2 fruit fly cellular contexts compared by ENCODE assay signal in the genomic region with DNA sequence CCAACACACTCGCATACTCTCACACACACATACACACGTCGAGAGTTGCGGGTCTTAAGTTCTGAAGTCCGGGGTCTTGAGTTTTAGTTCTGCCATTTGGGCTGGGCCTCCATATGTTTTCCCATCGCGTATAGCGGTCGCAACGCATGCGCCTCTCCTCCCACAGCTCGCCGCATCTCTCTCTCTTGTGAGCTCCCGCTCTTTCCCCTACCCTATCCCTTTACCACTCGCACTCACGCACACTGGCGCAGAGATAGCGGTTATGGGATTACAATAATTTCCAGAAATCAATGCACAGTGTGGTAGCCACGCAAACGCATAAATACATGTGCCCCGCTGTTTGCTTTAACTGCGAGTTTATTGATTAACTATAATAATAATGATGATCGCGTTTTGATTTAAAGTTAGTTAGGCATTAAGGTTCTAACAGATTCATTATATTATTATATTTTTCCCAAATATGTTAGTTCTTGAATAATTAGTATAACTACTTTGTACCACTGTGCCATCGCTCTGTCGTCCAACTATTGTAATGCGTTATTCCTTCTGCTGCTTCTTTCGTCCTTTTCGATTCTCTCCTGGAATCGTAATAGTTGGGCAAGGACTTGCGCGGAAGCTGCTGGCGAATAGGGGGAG.
A peak's percentile ranks its signal among the peaks of the same experiment; 100 is the strongest.
TF ChIP-seq lines count a peak whose summit lies in the region.

No protein-coding gene starts in this region.

TF ChIP-seq in whole organism, embryonic, 481 proteins besides CTCF, POLR2A, EP300 and RAD21 (continued from another document and continues in another):
- TF ChIP-seq chn (GFP tag; optimal IDR thresholded peaks at IDR 0.05; lab: Kevin White, UChicago) (peak; percentile 83), CG15479 (GFP tag; optimal IDR thresholded peaks at IDR 0.05; lab: Kevin White, UChicago) (peak; percentile 66), pfk (GFP tag; optimal IDR thresholded peaks at IDR 0.05; lab: Kevin White, UChicago) (no peak), Stat92E (GFP tag; optimal IDR thresholded peaks at IDR 0.05; lab: Kevin White, UChicago) (peak in 1 of 3 experiments; percentile 47), CG32532 (GFP tag; IDR thresholded peaks at IDR 0.05; lab: Robert Waterston, UW) (peak; percentile 79), CG4617 (GFP tag; optimal IDR thresholded peaks at IDR 0.05; lab: Kevin White, UChicago; ENCODE audit: borderline replicate concordance) (peak; percentile 63), wek (GFP tag; optimal IDR thresholded peaks at IDR 0.05; lab: Kevin White, UChicago) (peak; percentile 71), trem (tag; optimal IDR thresholded peaks at IDR 0.05; lab: Kevin White, UChicago) (peak; percentile 84), D19B (GFP tag; optimal IDR thresholded peaks at IDR 0.05; lab: Kevin White, UChicago) (peak; percentile 79), eve (GFP tag; optimal IDR thresholded peaks at IDR 0.05; lab: Kevin White, UChicago) (peak in 1 of 2 experiments; percentile 97), tgo (GFP tag; IDR thresholded peaks at IDR 0.05; lab: Robert Waterston, UW) (peak; percentile 91), gsb-n (tag; optimal IDR thresholded peaks at IDR 0.05; lab: Kevin White, UChicago) (peak; percentile 87), bcd (GFP tag; optimal IDR thresholded peaks at IDR 0.05; lab: Kevin White, UChicago) (peak; percentile 93), CG9437 (GFP tag; optimal IDR thresholded peaks at IDR 0.05; lab: Kevin White, UChicago) (peak; percentile 88), Dref (GFP tag; IDR thresholded peaks at IDR 0.05; lab: Robert Waterston, UW) (peak; percentile 26; the same call in 1 of the 2 replicates), CG9609 (GFP tag; optimal IDR thresholded peaks at IDR 0.05; lab: Kevin White, UChicago) (peak; percentile 69), CG12299 (tag; optimal IDR thresholded peaks at IDR 0.05; lab: Kevin White, UChicago) (peak; percentile 86), CG16813 (GFP tag; IDR thresholded peaks at IDR 0.05; lab: Robert Waterston, UW; ENCODE audit: partially characterized antibody) (0 out of 3 replicates have a peak, but pooled peaks have one; percentile 38), CG30020 (tag; optimal IDR thresholded peaks at IDR 0.05; lab: Kevin White, UChicago) (peak; percentile 72), ham (GFP tag; IDR thresholded peaks at IDR 0.05; lab: Robert Waterston, UW) (0 out of 2 replicates have a peak, but pooled peaks have one; percentile 20), abd-A (tag; optimal IDR thresholded peaks at IDR 0.05; lab: Kevin White, UChicago) (peak; percentile 94), HHEX (GFP tag; optimal IDR thresholded peaks at IDR 0.05; lab: Kevin White, UChicago) (peak; percentile 93), NC2α (GFP tag; optimal IDR thresholded peaks at IDR 0.05; lab: Kevin White, UChicago) (peak; percentile 11), gro (GFP tag; optimal IDR thresholded peaks at IDR 0.05; lab: Kevin White, UChicago) (peak; percentile 79), CG10209 (GFP tag; optimal IDR thresholded peaks at IDR 0.05; lab: Kevin White, UChicago) (peak; percentile 93), CG1832 (GFP tag; optimal IDR thresholded peaks at IDR 0.05; lab: Kevin White, UChicago) (peak; percentile 88), Myb (GFP tag; optimal IDR thresholded peaks at IDR 0.05; lab: Kevin White, UChicago) (peak; percentile 19), pros (GFP tag; optimal IDR thresholded peaks at IDR 0.05; lab: Kevin White, UChicago) (peak; percentile 94), CG3726 (GFP tag; IDR thresholded peaks at IDR 0.05; lab: Robert Waterston, UW) (peak; percentile 80; the same call in 2 of the 3 replicates), D (optimal IDR thresholded peaks at IDR 0.05; lab: Kevin White, UChicago) (no peak), D (GFP tag; optimal IDR thresholded peaks at IDR 0.05; lab: Kevin White, UChicago) (peak; percentile 94), vfl (GFP tag; optimal IDR thresholded peaks at IDR 0.05; lab: Kevin White, UChicago) (peak; percentile 87), CG4328 (GFP tag; optimal IDR thresholded peaks at IDR 0.05; lab: Kevin White, UChicago) (peak; percentile 81), CG43689 (GFP tag; IDR thresholded peaks at IDR 0.05; lab: Robert Waterston, UW) (peak; percentile 50; the same call in 1 of the 2 replicates), CG8281 (tag; optimal IDR thresholded peaks at IDR 0.05; lab: Kevin White, UChicago) (peak; percentile 80), CG9215 (GFP tag; IDR thresholded peaks at IDR 0.05; lab: Robert Waterston, UW) (peak; percentile 82), CG34376 (GFP tag; optimal IDR thresholded peaks at IDR 0.05; lab: Kevin White, UChicago) (peak; percentile 84), org-1 (GFP tag; optimal IDR thresholded peaks at IDR 0.05; lab: Kevin White, UChicago) (peak; percentile 92), gce (GFP tag; IDR thresholded peaks at IDR 0.05; lab: Robert Waterston, UW) (peak; percentile 78; the same call in 2 of the 3 replicates), fd102C (GFP tag; optimal IDR thresholded peaks at IDR 0.05; lab: Kevin White, UChicago) (peak; percentile 72), Tbp (GFP tag; optimal IDR thresholded peaks at IDR 0.05; lab: Kevin White, UChicago) (no peak), kay (GFP tag; optimal IDR thresholded peaks at IDR 0.05; lab: Kevin White, UChicago) (peak; percentile 86), CG1024 (GFP tag; IDR thresholded peaks at IDR 0.05; lab: Robert Waterston, UW) (peak; percentile 70), MTF-1 (GFP tag; optimal IDR thresholded peaks at IDR 0.05; lab: Kevin White, UChicago; ENCODE audit: borderline replicate concordance) (peak; percentile 74), CG2712 (tag; optimal IDR thresholded peaks at IDR 0.05; lab: Kevin White, UChicago) (peak; percentile 95), Bteb2 (GFP tag; optimal IDR thresholded peaks at IDR 0.05; lab: Kevin White, UChicago) (peak; percentile 79), fd96Cb (tag; optimal IDR thresholded peaks at IDR 0.05; lab: Kevin White, UChicago) (peak; percentile 93), amos (GFP tag; IDR thresholded peaks at IDR 0.05; lab: Robert Waterston, UW; ENCODE audit: partially characterized antibody) (peak; percentile 23; the same call in 1 of the 2 replicates), hb (GFP tag; IDR thresholded peaks at IDR 0.05; lab: Robert Waterston, UW; ENCODE audit: partially characterized antibody) (no peak; the same call in 2 of the 3 replicates), CG11247 (GFP tag; IDR thresholded peaks at IDR 0.05; lab: Robert Waterston, UW) (peak; percentile 75), Chrac-16 (GFP tag; optimal IDR thresholded peaks at IDR 0.05; lab: Kevin White, UChicago) (peak; percentile 90), twi (tag; optimal IDR thresholded peaks at IDR 0.05; lab: Kevin White, UChicago) (peak; percentile 85), ap (GFP tag; IDR thresholded peaks at IDR 0.05; lab: Robert Waterston, UW) (peak; percentile 75), Hey (tag; optimal IDR thresholded peaks at IDR 0.05; lab: Kevin White, UChicago) (peak; percentile 34), CG3838 (GFP tag; optimal IDR thresholded peaks at IDR 0.05; lab: Kevin White, UChicago) (peak; percentile 66), HmgD (GFP tag; optimal IDR thresholded peaks at IDR 0.05; lab: Kevin White, UChicago) (peak; percentile 26), CkIIα-i1 (GFP tag; IDR thresholded peaks at IDR 0.05; lab: Robert Waterston, UW) (peak; percentile 24; the same call in 1 of the 2 replicates), Atf6 (GFP tag; IDR thresholded peaks at IDR 0.05; lab: Robert Waterston, UW) (peak; percentile 89)

TF ChIP-seq in whole organism, prepupa, 60 proteins besides CTCF, POLR2A, EP300 and RAD21 (continued from another document):
- TF ChIP-seq dsx (GFP tag; optimal IDR thresholded peaks at IDR 0.05; lab: Kevin White, UChicago; ENCODE audit: poor library complexity, severe bottlenecking) (peak; percentile 89), net (GFP tag; optimal IDR thresholded peaks at IDR 0.05; lab: Kevin White, UChicago) (peak; percentile 88), CG3032 (tag; optimal IDR thresholded peaks at IDR 0.05; lab: Kevin White, UChicago) (peak; percentile 89), CG8119 (GFP tag; IDR thresholded peaks at IDR 0.05; lab: Robert Waterston, UW) (peak; percentile 85), eg (GFP tag; IDR thresholded peaks at IDR 0.05; lab: Robert Waterston, UW) (peak; percentile 80), Lpt (GFP tag; optimal IDR thresholded peaks at IDR 0.05; lab: Kevin White, UChicago) (peak; percentile 83), svp (GFP tag; lab: Kevin White, UChicago) (peak; percentile 93), fd59A (GFP tag; optimal IDR thresholded peaks at IDR 0.05; lab: Kevin White, UChicago) (peak; percentile 83), Met (GFP tag; optimal IDR thresholded peaks at IDR 0.05; lab: Kevin White, UChicago) (peak; percentile 86), Sox14 (GFP tag; optimal IDR thresholded peaks at IDR 0.05; lab: Kevin White, UChicago) (peak; percentile 83), Blimp-1 (GFP tag; optimal IDR thresholded peaks at IDR 0.05; lab: Kevin White, UChicago) (peak; percentile 62), CG11902 (GFP tag; optimal IDR thresholded peaks at IDR 0.05; lab: Kevin White, UChicago) (peak; percentile 78), salr (GFP tag; optimal IDR thresholded peaks at IDR 0.05; lab: Kevin White, UChicago) (peak; percentile 72 to 86)
